Worm (Caenorhabditis elegans) whole organism, L3 larva: ENCODE measurements around the gene famh-161.

Source experiments
- R02D3.7 ChIP-seq: fragments of 150-350 bp; optimal IDR thresholded peaks from 2 replicates; lab custom pipeline; 2014; ENCODE audit warnings: missing biosample characterization, missing genetic modification characterization
- ZK546.5 ChIP-seq: sonication (generic microtip); optimal IDR thresholded peaks from 2 replicates; lab custom pipeline; 2017; ENCODE audit warnings: missing biosample characterization, missing genetic modification characterization
- aly-2 ChIP-seq: fragments of 150-350 bp; optimal IDR thresholded peaks from 2 replicates; lab custom pipeline; 2014; ENCODE audit warnings: missing biosample characterization, missing genetic modification characterization
- ama-1 ChIP-seq: fragments of 150-350 bp; optimal IDR thresholded peaks from 2 replicates; lab custom pipeline; 2018
- ceh-28 ChIP-seq: fragments of 150-350 bp; optimal IDR thresholded peaks from 2 replicates; lab custom pipeline; 2014; ENCODE audit warnings: missing biosample characterization, missing genetic modification reagents, missing genetic modification characterization
- ceh-82 ChIP-seq: fragments of 150-350 bp; optimal IDR thresholded peaks from 2 replicates; lab custom pipeline; 2014; ENCODE audit warnings: missing biosample characterization, missing genetic modification characterization
- egl-27 ChIP-seq: sonication (generic microtip); optimal IDR thresholded peaks from 4 replicates; lab custom pipeline; 2017; ENCODE audit warnings: missing biosample characterization, missing genetic modification reagents, missing genetic modification characterization
- elt-1 ChIP-seq: fragments of 150-350 bp; optimal IDR thresholded peaks from 2 replicates; lab custom pipeline; 2014; ENCODE audit warnings: missing biosample characterization, missing genetic modification characterization
- elt-2 ChIP-seq: sonication (generic microtip); optimal IDR thresholded peaks from 2 replicates; lab custom pipeline; 2016; ENCODE audit warnings: missing genetic modification reagents, mild to moderate bottlenecking, missing genetic modification characterization, missing compliant biosample characterization
- elt-3 ChIP-seq, 3 experiments: fragments of 150-350 bp in 1 of 3; sonication (generic microtip) in 2 of 3; optimal IDR thresholded peaks; 2 replicates in 2 of 3; 4 replicates in 1 of 3; lab custom pipeline; 2014 to 2017; ENCODE audit warnings: missing biosample characterization in 3 of 3, missing genetic modification characterization in 3 of 3
- eor-1 ChIP-seq, 2 experiments: fragments of 150-350 bp; optimal IDR thresholded peaks; 2 replicates each; lab custom pipeline; 2014 to 2018; ENCODE audit warnings: missing biosample characterization in 2 of 2, missing genetic modification characterization in 2 of 2
- fkh-10 ChIP-seq: sonication (generic microtip); optimal IDR thresholded peaks from 2 replicates; lab custom pipeline; 2017; ENCODE audit warnings: missing biosample characterization, missing genetic modification reagents, missing genetic modification characterization
- fos-1 ChIP-seq: fragments of 150-350 bp; optimal IDR thresholded peaks from 2 replicates; lab custom pipeline; 2014; ENCODE audit warnings: missing biosample characterization, missing genetic modification characterization
- hmg-11 ChIP-seq: sonication (generic microtip); optimal IDR thresholded peaks from 2 replicates; lab custom pipeline; 2016; ENCODE audit warnings: missing genetic modification characterization, missing compliant biosample characterization
- jun-1 ChIP-seq: fragments of 150-350 bp; optimal IDR thresholded peaks from 2 replicates; lab custom pipeline; 2014; ENCODE audit warnings: missing biosample characterization, missing genetic modification reagents, missing genetic modification characterization
- lin-15B ChIP-seq: fragments of 150-350 bp; optimal IDR thresholded peaks from 2 replicates; lab custom pipeline; 2014; ENCODE audit warnings: missing biosample characterization, missing genetic modification characterization
- lin-39 ChIP-seq: fragments of 150-350 bp; optimal IDR thresholded peaks from 2 replicates; lab custom pipeline; 2018; ENCODE audit warnings: missing biosample characterization, missing genetic modification reagents, missing genetic modification characterization
- lsy-12 ChIP-seq: sonication (generic microtip); optimal IDR thresholded peaks from 2 replicates; lab custom pipeline; 2016; ENCODE audit warnings: mild to moderate bottlenecking, missing genetic modification characterization, missing compliant biosample characterization
- mdl-1 ChIP-seq: fragments of 150-350 bp; optimal IDR thresholded peaks from 2 replicates; lab custom pipeline; 2014; ENCODE audit warnings: missing biosample characterization, missing genetic modification characterization
- nfya-1 ChIP-seq: sonication (generic microtip); optimal IDR thresholded peaks from 2 replicates; lab custom pipeline; 2017; ENCODE audit warnings: missing genetic modification characterization, mild to moderate bottlenecking, missing compliant biosample characterization, antibody characterized with exemption, moderate library complexity; ENCODE audit not compliant: insufficient read depth
- nhr-23 ChIP-seq: fragments of 150-350 bp; optimal IDR thresholded peaks from 2 replicates; lab custom pipeline; 2014; ENCODE audit warnings: missing biosample characterization, missing genetic modification reagents, missing genetic modification characterization
- nhr-25 ChIP-seq: sonication (generic microtip); optimal IDR thresholded peaks from 2 replicates; lab custom pipeline; 2017; ENCODE audit warnings: missing biosample characterization, missing genetic modification characterization
- nhr-28 ChIP-seq: fragments of 150-350 bp; optimal IDR thresholded peaks from 2 replicates; lab custom pipeline; 2014; ENCODE audit warnings: missing biosample characterization, missing genetic modification characterization
- nhr-43 ChIP-seq: sonication (generic microtip); optimal IDR thresholded peaks from 2 replicates; lab custom pipeline; 2016; ENCODE audit warnings: mild to moderate bottlenecking, missing genetic modification characterization, missing compliant biosample characterization; ENCODE audit not compliant: poor library complexity, severe bottlenecking
- nhr-76 ChIP-seq: fragments of 150-350 bp; sonication (generic microtip); optimal IDR thresholded peaks from 5 replicates; lab custom pipeline; 2014; ENCODE audit warnings: missing biosample characterization, missing genetic modification characterization
- pha-4 ChIP-seq: fragments of 150-350 bp; optimal IDR thresholded peaks from 2 replicates; lab custom pipeline; 2014; ENCODE audit warnings: missing biosample characterization, missing genetic modification reagents, missing genetic modification characterization
- pqm-1 ChIP-seq: fragments of 150-350 bp; optimal IDR thresholded peaks from 2 replicates; lab custom pipeline; 2017; ENCODE audit warnings: missing biosample characterization, missing genetic modification characterization, inconsistent platforms
- sea-2 ChIP-seq: fragments of 150-350 bp; sonication (generic microtip); optimal IDR thresholded peaks from 4 replicates; lab custom pipeline; 2014; ENCODE audit warnings: missing biosample characterization, missing genetic modification reagents, missing genetic modification characterization
- skn-1 ChIP-seq: fragments of 150-350 bp; optimal IDR thresholded peaks from 2 replicates; lab custom pipeline; 2014; ENCODE audit warnings: missing biosample characterization, missing genetic modification characterization
- snpc-4 ChIP-seq: fragments of 150-350 bp; optimal IDR thresholded peaks from 2 replicates; lab custom pipeline; 2014; ENCODE audit warnings: missing biosample characterization, missing genetic modification characterization
- unc-62 ChIP-seq: fragments of 150-350 bp; sonication (generic microtip); optimal IDR thresholded peaks from 4 replicates; lab custom pipeline; 2014; ENCODE audit warnings: missing biosample characterization, missing genetic modification reagents, missing genetic modification characterization
- zag-1 ChIP-seq: fragments of 150-350 bp; optimal IDR thresholded peaks from 2 replicates; lab custom pipeline; 2014; ENCODE audit warnings: missing biosample characterization, missing genetic modification characterization
- ztf-11 ChIP-seq: fragments of 150-350 bp; optimal IDR thresholded peaks from 2 replicates; lab custom pipeline; 2014; ENCODE audit warnings: missing biosample characterization, missing genetic modification characterization
- ztf-4 ChIP-seq: fragments of 150-350 bp; optimal IDR thresholded peaks from 2 replicates; lab custom pipeline; 2014; ENCODE audit warnings: missing biosample characterization, missing genetic modification characterization

Gene famh-161

DNA sequence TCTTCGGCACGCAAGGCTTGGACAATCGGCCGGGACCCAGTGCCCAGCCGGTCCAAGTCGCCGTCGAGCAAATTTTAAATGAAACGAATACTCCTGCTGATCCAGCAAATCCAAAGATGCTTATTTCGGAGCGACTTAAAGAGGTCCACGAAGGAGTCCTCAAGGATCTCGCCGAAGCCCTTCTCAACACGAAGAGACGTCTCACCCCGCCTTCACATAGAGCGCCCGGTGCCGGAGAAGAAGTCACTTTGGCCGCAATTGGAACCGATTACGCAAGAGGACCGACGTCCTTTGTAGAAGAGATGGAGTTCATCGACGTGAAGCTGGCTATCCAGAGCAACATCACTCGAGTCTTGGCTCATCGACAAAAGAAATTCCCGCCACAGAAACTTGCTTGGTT, 24.5 kb downstream of the famh-161 start:
- TF ChIP-seq nhr-23 (tag; lab: Kevin White, UChicago) (no peak), ceh-28 (tag; lab: Kevin White, UChicago) (no peak), aly-2 (tag; lab: Kevin White, UChicago) (no peak), ztf-11 (tag; lab: Kevin White, UChicago) (no peak), ztf-4 (tag; lab: Kevin White, UChicago) (no peak), sea-2 (no peak), egl-27 (tag; lab: Kevin White, UChicago) (no peak), lsy-12 (tag; lab: Kevin White, UChicago) (no peak)

DNA sequence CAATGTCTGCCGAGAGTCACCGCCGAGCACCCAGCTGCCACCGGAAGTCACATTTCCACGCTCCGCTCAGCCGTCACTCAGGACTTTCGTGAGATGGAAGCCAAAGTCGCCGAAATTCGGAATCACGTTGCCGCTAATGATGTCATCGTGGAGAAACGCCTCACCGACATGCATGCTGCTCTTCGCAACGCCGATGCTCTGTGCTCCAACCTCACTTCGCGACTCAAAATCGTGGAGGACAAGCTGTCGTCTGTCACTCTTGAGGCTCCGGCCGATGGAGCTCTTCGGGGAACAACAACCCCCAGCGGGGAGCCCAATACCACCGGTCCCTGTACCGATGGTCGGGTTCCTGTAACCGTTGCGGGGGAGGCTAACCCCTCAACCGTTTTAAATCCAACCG, 27.4 kb downstream of the famh-161 start:
- TF ChIP-seq unc-62 (GFP tag; lab: Kevin White, UChicago) (no peak), ceh-28 (tag; lab: Kevin White, UChicago) (no peak), pha-4 (no peak), elt-3 (tag; optimal IDR thresholded peaks at IDR 0.05; lab: Kevin White, UChicago) (no peak)
- TF ChIP-seq, all 47 proteins: peak for 0

DNA sequence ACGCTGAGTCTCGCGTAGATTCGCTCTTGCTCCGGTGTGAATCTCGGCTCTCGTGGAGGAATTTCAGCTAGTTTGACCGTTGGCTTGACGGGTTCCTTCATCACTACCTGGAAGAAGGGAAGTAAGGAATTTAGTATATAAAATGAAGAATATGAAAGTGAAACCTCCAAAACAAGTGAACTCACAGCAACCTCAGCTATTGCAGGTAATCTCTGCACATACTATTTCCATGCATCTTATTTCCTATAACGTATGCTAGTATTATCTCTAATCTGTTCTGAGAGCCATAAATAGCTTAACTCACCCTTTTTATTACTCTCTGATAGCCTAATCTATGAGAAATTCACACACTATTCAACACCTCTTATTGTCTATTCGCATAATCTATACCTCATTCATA, 29.0 kb downstream of the famh-161 start, which contains the start of gene Y38H6C.4:
Gene Y38H6C.4, minus strand, starts transcription at position 101 of the 400 bp plus-strand sequence.
- TF ChIP-seq elt-1 (tag; lab: Kevin White, UChicago), result no peak

DNA sequence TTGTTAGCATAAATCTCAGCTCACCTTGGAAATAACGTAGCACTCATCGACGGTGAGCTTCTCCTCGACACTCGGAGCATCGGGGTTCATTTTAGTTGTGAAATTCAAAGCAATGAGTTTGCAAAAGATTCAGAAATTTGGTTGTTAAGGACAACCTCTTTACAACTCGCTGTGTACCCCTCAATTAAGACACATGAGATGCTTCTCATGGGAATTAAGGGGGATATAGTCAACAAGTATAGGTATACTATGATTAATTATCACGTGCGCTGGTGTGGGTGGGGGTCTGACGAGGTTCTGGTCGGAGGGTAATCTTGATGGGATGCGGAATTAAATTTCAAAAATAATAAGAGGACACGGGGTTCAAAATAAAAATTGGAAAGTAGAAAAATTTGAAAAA, 33.6 kb downstream of the famh-161 start, which contains the start of gene dct-14:
Gene dct-14, minus strand, starts transcription at position 101 of the 400 bp plus-strand sequence.
- TF ChIP-seq elt-3 (tag; optimal IDR thresholded peaks at IDR 0.05; lab: Kevin White, UChicago), result no peak
- TF ChIP-seq lin-15B (tag; lab: Kevin White, UChicago), result no peak
- TF ChIP-seq nhr-76 (tag; lab: Kevin White, UChicago), result no peak
- no peak for TF ChIP-seq ama-1 (lab: Kevin White, UChicago)
- no peak for TF ChIP-seq nhr-25 (tag; lab: Kevin White, UChicago)
- TF ChIP-seq ztf-4 (tag; lab: Kevin White, UChicago), result no peak
- no peak for TF ChIP-seq egl-27 (tag; lab: Kevin White, UChicago)
- TF ChIP-seq ceh-28 (tag; lab: Kevin White, UChicago), result no peak
- no peak for TF ChIP-seq mdl-1 (tag; lab: Kevin White, UChicago)
- no peak for TF ChIP-seq snpc-4 (tag; lab: Kevin White, UChicago)
- no peak for TF ChIP-seq aly-2 (tag; lab: Kevin White, UChicago)
- TF ChIP-seq ztf-11 (tag; lab: Kevin White, UChicago), result no peak
- TF ChIP-seq sea-2, result no peak
- TF ChIP-seq eor-1 (tag; optimal IDR thresholded peaks at IDR 0.05; lab: Kevin White, UChicago), result no peak

DNA sequence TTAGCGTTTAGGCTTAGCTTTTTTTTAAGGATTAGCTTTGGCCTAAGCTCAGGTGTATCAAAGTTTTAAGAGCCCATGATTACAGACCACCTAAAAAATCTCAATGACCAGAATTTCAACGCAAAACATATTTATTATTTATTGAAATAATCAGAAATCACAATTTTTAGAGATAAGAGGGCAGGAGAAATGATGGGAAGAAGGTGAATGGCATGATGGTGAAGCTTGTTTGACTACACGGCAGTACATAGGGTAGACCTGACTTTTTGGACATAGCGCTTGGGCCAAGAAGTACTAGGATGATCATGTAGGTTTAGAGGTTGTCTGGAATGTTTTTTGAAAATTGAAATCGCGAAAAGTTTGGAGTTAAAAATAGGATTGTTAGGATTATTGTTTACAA, 34.3 kb downstream of the famh-161 start:
- TF ChIP-seq elt-2 (tag; lab: Kevin White, UChicago), result peak; percentile 30
- TF ChIP-seq R02D3.7 (tag; lab: Kevin White, UChicago), result no peak
- peak; percentile 8 for TF ChIP-seq pqm-1 (tag; lab: Kevin White, UChicago)

DNA sequence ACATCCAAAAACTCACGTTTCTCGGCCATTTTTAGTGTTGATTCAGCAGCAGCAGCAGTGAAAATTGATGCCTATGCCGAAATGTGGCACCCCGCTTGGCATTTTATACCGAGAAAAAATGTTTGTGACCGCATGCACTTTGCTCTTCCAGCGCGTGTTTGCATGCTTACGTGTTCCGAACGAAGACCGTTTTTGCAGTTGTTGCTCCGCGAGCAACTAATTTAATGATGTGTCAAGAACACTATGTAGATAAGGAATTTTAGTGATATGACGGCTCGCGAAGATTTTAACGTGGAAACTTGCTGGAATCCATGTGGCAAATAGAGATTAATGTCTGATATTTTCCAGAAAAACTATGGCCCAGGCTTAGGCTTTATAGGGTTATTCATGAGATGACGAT, 35.0 kb downstream of the famh-161 start, which contains the start of gene dct-16:
Gene dct-16, minus strand, starts transcription at position 78 of the 400 bp plus-strand sequence.
- TF ChIP-seq elt-2 (tag; lab: Kevin White, UChicago) (peak; percentile 97), lsy-12 (tag; lab: Kevin White, UChicago) (no peak), ama-1 (lab: Kevin White, UChicago) (peak; percentile 39), pqm-1 (tag; lab: Kevin White, UChicago) (peak; percentile 90)

DNA sequence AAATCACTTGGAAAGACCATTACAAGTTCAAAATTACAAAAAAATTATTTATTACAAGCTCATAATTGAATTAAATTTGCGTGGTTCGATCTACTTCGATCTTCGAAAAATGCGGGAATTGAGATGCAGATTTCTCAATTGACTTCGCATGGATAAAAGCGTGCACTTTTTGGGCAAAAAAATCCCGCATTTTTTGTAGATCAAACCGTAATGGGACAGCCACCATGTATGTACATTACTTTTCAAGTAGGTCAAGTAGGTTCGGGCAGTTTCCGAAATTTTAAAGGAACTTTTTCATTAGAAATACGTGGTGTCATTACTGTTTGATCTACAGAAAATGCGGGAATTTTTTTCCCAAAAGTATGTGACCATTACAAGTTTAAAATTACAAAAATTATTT, 36.4 kb downstream of the famh-161 start:
- TF ChIP-seq jun-1 (tag; lab: Kevin White, UChicago) (no peak), elt-2 (tag; lab: Kevin White, UChicago) (peak; percentile 51), R02D3.7 (tag; lab: Kevin White, UChicago) (no peak), fos-1 (tag; lab: Kevin White, UChicago) (peak; percentile 54), ceh-82 (no peak), ama-1 (lab: Kevin White, UChicago) (no peak), sea-2 (no peak), nhr-43 (tag; lab: Kevin White, UChicago) (peak; percentile 2), nhr-25 (tag; lab: Kevin White, UChicago) (no peak), unc-62 (GFP tag; lab: Kevin White, UChicago) (no peak), ztf-11 (tag; lab: Kevin White, UChicago) (no peak), fkh-10 (no peak), egl-27 (tag; lab: Kevin White, UChicago) (no peak), ZK546.5 (no peak), snpc-4 (tag; lab: Kevin White, UChicago) (no peak), pha-4 (no peak), skn-1 (tag; lab: Kevin White, UChicago) (no peak), nfya-1 (tag; lab: Kevin White, UChicago) (no peak), zag-1 (tag; lab: Kevin White, UChicago) (no peak), mdl-1 (tag; lab: Kevin White, UChicago) (no peak), ceh-28 (tag; lab: Kevin White, UChicago) (no peak), nhr-28 (tag; lab: Kevin White, UChicago) (no peak), lin-39 (tag; lab: Kevin White, UChicago) (no peak), hmg-11 (tag; lab: Kevin White, UChicago) (no peak)
